Fruit fly (Drosophila melanogaster): ENCODE data around the gene Acat2.

Gene Acat2

dm6 chr3L:1322706-1323105, 20.0 kb downstream of the Acat2 start, which contains the start of gene CG9184:
Gene CG9184, minus strand, starts transcription at chr3L:1322806.
- TF ChIP-seq Myc (optimal IDR thresholded peaks at IDR 0.05) (no peak), Sin3A (optimal IDR thresholded peaks at IDR 0.05) (no peak), h (optimal IDR thresholded peaks at IDR 0.05) (no peak), psq (optimal IDR thresholded peaks at IDR 0.05) (no peak)

dm6 chr3L:1323136-1323535, 20.4 kb downstream of the Acat2 start:
- TF ChIP-seq Myc (optimal IDR thresholded peaks at IDR 0.05) (no peak), h (optimal IDR thresholded peaks at IDR 0.05) (no peak), insv (optimal IDR thresholded peaks at IDR 0.05) (no peak)

DNA sequence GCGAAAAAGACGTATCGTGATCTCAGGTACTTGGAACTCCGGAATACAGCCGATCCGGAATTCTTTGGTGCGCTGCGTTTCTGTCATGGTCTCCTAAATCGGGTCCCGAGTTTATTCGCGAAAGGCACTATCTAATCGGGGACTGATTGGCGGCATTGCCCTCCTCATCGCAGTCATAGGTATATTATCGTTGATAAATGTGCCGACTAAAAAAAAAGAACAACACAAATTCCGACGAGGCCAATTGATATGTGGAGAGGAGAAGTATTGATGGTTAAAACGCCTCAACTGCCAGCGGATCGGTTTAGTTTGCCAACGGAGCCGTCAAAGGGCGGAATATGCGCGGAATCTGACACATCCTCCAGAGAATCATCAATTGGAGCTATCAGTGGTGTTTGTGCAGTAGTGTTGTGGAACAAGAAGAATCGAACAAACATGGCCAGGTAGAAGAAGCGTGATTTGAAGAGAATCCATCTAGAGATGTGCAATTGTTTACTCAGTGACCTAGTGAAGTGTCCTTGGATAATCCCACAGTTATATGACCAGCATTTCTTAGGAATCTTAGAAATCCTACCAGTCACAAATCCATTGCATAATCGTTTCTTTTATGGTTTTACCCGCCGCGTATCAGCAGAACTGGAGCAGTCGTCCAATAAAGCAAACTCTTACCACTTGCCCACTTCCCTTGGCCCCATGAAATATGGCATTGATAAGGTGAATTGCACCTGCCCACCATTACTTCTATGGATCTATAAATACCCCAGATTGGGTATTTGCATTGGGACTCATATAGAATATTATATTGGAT, 22.3 kb downstream of the Acat2 start:
- TF ChIP-seq h (optimal IDR thresholded peaks at IDR 0.05) (no peak), ttk (optimal IDR thresholded peaks at IDR 0.05) (no peak), Myc (optimal IDR thresholded peaks at IDR 0.05) (no peak), Sin3A (optimal IDR thresholded peaks at IDR 0.05) (no peak), psq (optimal IDR thresholded peaks at IDR 0.05) (no peak), insv (optimal IDR thresholded peaks at IDR 0.05) (no peak)

DNA sequence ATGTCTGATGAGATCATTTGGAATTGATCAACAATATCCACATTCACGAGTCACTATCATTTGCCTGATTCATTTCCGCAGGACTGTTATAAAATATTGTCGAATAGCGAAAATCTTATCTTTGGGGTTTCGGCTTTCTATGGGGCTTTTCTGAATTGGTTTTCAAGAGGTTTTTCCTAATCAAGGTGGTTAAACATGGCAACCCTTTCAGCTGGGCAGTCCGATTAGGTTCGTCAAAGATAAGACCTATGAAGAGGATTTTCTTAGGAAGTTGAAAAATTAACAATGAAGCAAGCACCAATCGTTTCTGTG, 22.8 kb downstream of the Acat2 start:
- TF ChIP-seq Sin3A (optimal IDR thresholded peaks at IDR 0.05) (no peak), h (optimal IDR thresholded peaks at IDR 0.05) (no peak), psq (optimal IDR thresholded peaks at IDR 0.05) (no peak), Myc (optimal IDR thresholded peaks at IDR 0.05) (no peak), ttk (optimal IDR thresholded peaks at IDR 0.05) (no peak), insv (optimal IDR thresholded peaks at IDR 0.05) (no peak)

dm6 chr3L:1329724-1330123, 27.0 kb downstream of the Acat2 start, which contains the start of gene ND-ACP:
Gene ND-ACP, plus strand, starts transcription at chr3L:1329949.
- peak; percentile 70 for TF ChIP-seq psq (optimal IDR thresholded peaks at IDR 0.05)
- no peak for TF ChIP-seq Myc (optimal IDR thresholded peaks at IDR 0.05)
- TF ChIP-seq ttk (optimal IDR thresholded peaks at IDR 0.05), result no peak
- no peak for TF ChIP-seq Sin3A (optimal IDR thresholded peaks at IDR 0.05)
- TF ChIP-seq insv (optimal IDR thresholded peaks at IDR 0.05), result no peak

- TF ChIP-seq insv (optimal IDR thresholded peaks at IDR 0.05), result no peak
- no peak for TF ChIP-seq Myc (optimal IDR thresholded peaks at IDR 0.05)
- no peak for TF ChIP-seq ttk (optimal IDR thresholded peaks at IDR 0.05)
- no peak for TF ChIP-seq h (optimal IDR thresholded peaks at IDR 0.05)
- no peak for TF ChIP-seq psq (optimal IDR thresholded peaks at IDR 0.05)
- no peak for TF ChIP-seq Sin3A (optimal IDR thresholded peaks at IDR 0.05)
Observed at dm6 chr3L:1330420-1330819, 27.7 kb downstream of the Acat2 start.

dm6 chr3L:1331542-1331941, 28.8 kb downstream of the Acat2 start, which contains the start of gene msd1:
Gene msd1, plus strand, starts transcription at chr3L:1331744.
- TF ChIP-seq Sin3A (optimal IDR thresholded peaks at IDR 0.05) (no peak), psq (optimal IDR thresholded peaks at IDR 0.05) (no peak), ttk (optimal IDR thresholded peaks at IDR 0.05) (no peak), Myc (optimal IDR thresholded peaks at IDR 0.05) (no peak), h (optimal IDR thresholded peaks at IDR 0.05) (no peak), insv (optimal IDR thresholded peaks at IDR 0.05) (no peak)

DNA sequence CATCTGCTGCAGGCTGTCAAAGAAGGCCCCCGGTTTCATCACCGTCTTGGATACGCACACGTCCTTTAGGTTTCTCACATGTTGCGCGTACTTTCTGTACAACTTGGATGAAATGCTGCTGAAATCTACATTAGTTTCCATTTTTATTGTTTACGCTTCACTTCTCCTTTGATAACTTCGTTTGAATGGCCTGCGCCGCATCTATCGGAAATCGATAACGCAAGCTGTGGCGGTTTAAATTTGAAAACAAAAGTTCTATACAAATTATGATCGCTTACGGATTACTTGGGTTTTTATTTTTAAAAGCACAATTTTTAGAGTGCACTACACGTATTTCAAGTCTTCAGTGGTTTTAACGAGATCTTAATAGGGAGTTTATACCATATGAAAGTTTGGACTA, 30.2 kb downstream of the Acat2 start, which contains the start of gene msd5:
Gene msd5, minus strand, starts transcription at position 174 of the 400 bp plus-strand sequence.
- no peak for TF ChIP-seq insv (optimal IDR thresholded peaks at IDR 0.05)
- no peak for TF ChIP-seq psq (optimal IDR thresholded peaks at IDR 0.05)
- no peak for TF ChIP-seq Sin3A (optimal IDR thresholded peaks at IDR 0.05)
- TF ChIP-seq h (optimal IDR thresholded peaks at IDR 0.05), result no peak
- TF ChIP-seq Myc (optimal IDR thresholded peaks at IDR 0.05), result no peak
- no peak for TF ChIP-seq ttk (optimal IDR thresholded peaks at IDR 0.05)

- TF ChIP-seq Myc (optimal IDR thresholded peaks at IDR 0.05), result no peak
- TF ChIP-seq ttk (optimal IDR thresholded peaks at IDR 0.05), result no peak
- no peak for TF ChIP-seq psq (optimal IDR thresholded peaks at IDR 0.05)
- no peak for TF ChIP-seq insv (optimal IDR thresholded peaks at IDR 0.05)
- no peak for TF ChIP-seq h (optimal IDR thresholded peaks at IDR 0.05)
- TF ChIP-seq Sin3A (optimal IDR thresholded peaks at IDR 0.05), result no peak
Observed at dm6 chr3L:1334571-1335427, 32.1 kb downstream of the Acat2 start, which contains the start of the genes Hmbs and CG2211. Gene Hmbs, plus strand, starts transcription at chr3L:1334889. Gene CG2211, minus strand, starts transcription at chr3L:1335359.

DNA sequence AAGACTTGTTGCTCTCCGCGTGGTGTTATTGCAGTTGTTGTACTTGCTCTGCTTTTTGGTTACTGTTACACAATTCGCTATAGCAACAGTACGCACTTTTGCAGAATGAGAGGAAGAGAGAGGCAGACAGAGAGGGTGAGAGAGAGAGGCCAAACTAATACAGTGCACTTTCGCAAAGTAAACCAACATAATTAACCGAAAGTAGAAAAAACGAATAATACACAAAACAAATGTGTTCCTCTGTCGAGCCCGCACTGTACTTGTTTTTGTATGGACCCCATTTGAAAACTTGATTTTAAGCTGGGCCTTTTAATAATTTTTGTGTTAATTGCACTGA, 32.7 kb downstream of the Acat2 start:
- TF ChIP-seq ttk (optimal IDR thresholded peaks at IDR 0.05), result no peak
- no peak for TF ChIP-seq insv (optimal IDR thresholded peaks at IDR 0.05)
- TF ChIP-seq Myc (optimal IDR thresholded peaks at IDR 0.05), result no peak
- no peak for TF ChIP-seq Sin3A (optimal IDR thresholded peaks at IDR 0.05)
- no peak for TF ChIP-seq h (optimal IDR thresholded peaks at IDR 0.05)
- no peak for TF ChIP-seq psq (optimal IDR thresholded peaks at IDR 0.05)

DNA sequence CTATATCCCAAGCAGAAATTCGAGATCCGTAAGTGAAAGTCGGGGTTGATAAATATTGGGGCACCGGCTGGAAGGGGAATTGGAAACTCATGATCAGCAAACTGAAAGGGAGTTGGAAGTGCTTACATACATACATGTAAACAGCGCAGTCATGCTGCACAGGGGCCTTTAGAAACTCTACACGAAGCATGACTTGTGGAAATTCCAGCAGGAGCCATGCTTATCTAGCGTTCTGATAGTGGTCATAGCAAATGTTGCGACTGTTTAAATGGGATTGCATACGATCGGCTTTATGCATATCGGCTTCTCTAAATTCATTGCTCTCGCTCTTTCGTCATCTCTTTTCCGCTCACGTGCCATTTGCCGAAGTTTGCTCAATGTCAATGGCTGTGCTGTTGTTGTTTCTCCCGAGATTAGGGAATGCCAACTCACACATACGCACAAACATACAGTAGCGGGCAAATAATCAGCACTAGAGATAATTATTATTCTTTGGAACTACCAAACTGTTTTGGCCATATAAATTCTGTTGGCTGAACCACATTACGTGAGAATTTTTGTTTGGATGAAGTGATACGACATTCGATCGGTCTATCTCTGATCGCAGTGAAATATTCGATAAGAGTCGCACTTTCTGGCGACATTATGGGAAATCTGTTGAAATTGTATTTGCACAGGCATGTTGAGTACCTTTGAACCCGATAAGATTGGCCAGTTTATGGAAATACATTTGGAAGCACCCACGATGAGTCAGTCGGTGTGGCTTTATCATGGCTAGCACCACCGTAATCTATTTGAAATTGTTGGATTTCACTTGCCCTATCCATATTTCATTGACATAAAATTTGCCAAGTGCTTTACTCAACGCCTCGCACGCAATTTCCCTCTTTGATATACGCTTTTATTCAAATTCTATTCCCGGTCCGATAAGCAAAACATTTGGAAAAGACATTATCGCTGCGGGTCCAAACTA, 33.5 kb downstream of the Acat2 start:
- TF ChIP-seq insv (optimal IDR thresholded peaks at IDR 0.05) (no peak), ttk (optimal IDR thresholded peaks at IDR 0.05) (no peak), psq (optimal IDR thresholded peaks at IDR 0.05) (no peak), h (optimal IDR thresholded peaks at IDR 0.05) (no peak), Sin3A (optimal IDR thresholded peaks at IDR 0.05) (no peak), Myc (optimal IDR thresholded peaks at IDR 0.05) (no peak)
